Fruit fly (Drosophila melanogaster): Measurements from ENCODE around the gene CG34345.

Gene CG34345

dm6 chr2L:6632307-6632706 lies 9.4 kb downstream of the CG34345 start, which contains the start of gene Oatp26F:
Oatp26F (minus strand) TSS chr2L:6632407.
- TF ChIP-seq Blimp-1 (GFP tag; optimal IDR thresholded peaks at IDR 0.05): no peak
- TF ChIP-seq svp (GFP tag): peak; percentile 12

- peak; percentile 14 for TF ChIP-seq Eip93F (GFP tag; optimal IDR thresholded peaks at IDR 0.05)
- no peak for TF ChIP-seq dac (GFP tag; optimal IDR thresholded peaks at IDR 0.05)
- peak; percentile 42 for TF ChIP-seq svp (GFP tag)
- TF ChIP-seq Gug (GFP tag; IDR thresholded peaks at IDR 0.05): no peak
- peak; percentile 9 for TF ChIP-seq esn (GFP tag; optimal IDR thresholded peaks at IDR 0.05)
- peak; percentile 81 for TF ChIP-seq fkh (GFP tag; optimal IDR thresholded peaks at IDR 0.05)
- TF ChIP-seq vri (GFP tag; optimal IDR thresholded peaks at IDR 0.05): peak; percentile 39
Observed at dm6 chr2L:6643218-6643756, 20.4 kb downstream of the CG34345 start.

dm6 chr2L:6644421-6645059 lies 21.6 kb downstream of the CG34345 start:
- no peak for TF ChIP-seq Ets21C (GFP tag; optimal IDR thresholded peaks at IDR 0.05)
- peak; percentile 86; the same call in 2 of the 3 replicates for TF ChIP-seq CG6163 (GFP tag; IDR thresholded peaks at IDR 0.05)
- TF ChIP-seq vri (GFP tag; optimal IDR thresholded peaks at IDR 0.05): peak; percentile 72
- TF ChIP-seq acj6 (GFP tag; optimal IDR thresholded peaks at IDR 0.05): no peak
- TF ChIP-seq Eip93F (GFP tag; optimal IDR thresholded peaks at IDR 0.05): peak; percentile 44
- no peak for TF ChIP-seq pdm3 (GFP tag; optimal IDR thresholded peaks at IDR 0.05)
- TF ChIP-seq Eip78C (GFP tag): peak; percentile 75
- no peak for TF ChIP-seq CG6854 (GFP tag; optimal IDR thresholded peaks at IDR 0.05)
- TF ChIP-seq dac (GFP tag; optimal IDR thresholded peaks at IDR 0.05): no peak
- no peak for TF ChIP-seq CG9139 (GFP tag; optimal IDR thresholded peaks at IDR 0.05)
- TF ChIP-seq ss (GFP tag; optimal IDR thresholded peaks at IDR 0.05): peak in 1 of 2 experiments; percentile 52
- TF ChIP-seq CG1621 (tag; optimal IDR thresholded peaks at IDR 0.05): no peak
- peak; percentile 45 for TF ChIP-seq CG16779 (tag; optimal IDR thresholded peaks at IDR 0.05)
- TF ChIP-seq Sox15 (GFP tag; optimal IDR thresholded peaks at IDR 0.05): no peak
- no peak for TF ChIP-seq Hr4 (GFP tag; optimal IDR thresholded peaks at IDR 0.05)
- no peak for TF ChIP-seq Hr38 (GFP tag; optimal IDR thresholded peaks at IDR 0.05)
- TF ChIP-seq CG10669 (GFP tag; optimal IDR thresholded peaks at IDR 0.05): no peak
- peak; percentile 17 for TF ChIP-seq Met (GFP tag; optimal IDR thresholded peaks at IDR 0.05)
- no peak for TF ChIP-seq CG4318 (GFP tag; optimal IDR thresholded peaks at IDR 0.05)
- no peak for TF ChIP-seq CG31627 (GFP tag; optimal IDR thresholded peaks at IDR 0.05)
- TF ChIP-seq CG8632 (GFP tag; optimal IDR thresholded peaks at IDR 0.05): no peak
- no peak for TF ChIP-seq Blimp-1 (GFP tag; optimal IDR thresholded peaks at IDR 0.05)
- TF ChIP-seq CG6276 (GFP tag; optimal IDR thresholded peaks at IDR 0.05): peak; percentile 34
- TF ChIP-seq dsx (GFP tag; optimal IDR thresholded peaks at IDR 0.05; ENCODE audit: poor library complexity, severe bottlenecking): peak; percentile 72
- no peak for TF ChIP-seq CG11902 (GFP tag; optimal IDR thresholded peaks at IDR 0.05)
- peak; percentile 71 for TF ChIP-seq svp (GFP tag)
- no peak for TF ChIP-seq net (GFP tag; optimal IDR thresholded peaks at IDR 0.05)
- no peak for TF ChIP-seq CG3919 (GFP tag; optimal IDR thresholded peaks at IDR 0.05)
- TF ChIP-seq CG32006 (GFP tag; optimal IDR thresholded peaks at IDR 0.05): no peak
- no peak for TF ChIP-seq CG11762 (GFP tag; optimal IDR thresholded peaks at IDR 0.05; ENCODE audit: insufficient read depth)
- no peak for TF ChIP-seq CG8319 (GFP tag; optimal IDR thresholded peaks at IDR 0.05)
- TF ChIP-seq Gug (GFP tag; IDR thresholded peaks at IDR 0.05): no peak
- TF ChIP-seq Sox14 (GFP tag; optimal IDR thresholded peaks at IDR 0.05): no peak
- TF ChIP-seq Eip75B (GFP tag; optimal IDR thresholded peaks at IDR 0.05): no peak
- no peak for TF ChIP-seq CG15336 (GFP tag; IDR thresholded peaks at IDR 0.05)
- no peak for TF ChIP-seq fd59A (GFP tag; optimal IDR thresholded peaks at IDR 0.05)
- no peak for TF ChIP-seq Smox (GFP tag; optimal IDR thresholded peaks at IDR 0.05)
- no peak for TF ChIP-seq achi (GFP tag; optimal IDR thresholded peaks at IDR 0.05)
- no peak for TF ChIP-seq Hr39 (GFP tag; optimal IDR thresholded peaks at IDR 0.05)
- TF ChIP-seq spab (GFP tag; optimal IDR thresholded peaks at IDR 0.05): no peak
- no peak for TF ChIP-seq CG6792 (GFP tag; optimal IDR thresholded peaks at IDR 0.05)
- no peak for TF ChIP-seq Ets96B (tag; optimal IDR thresholded peaks at IDR 0.05)
- TF ChIP-seq Lpt (GFP tag; optimal IDR thresholded peaks at IDR 0.05): no peak
- TF ChIP-seq CG11294 (GFP tag; IDR thresholded peaks at IDR 0.05): no peak
